Fruit fly (Drosophila melanogaster): ENCODE data around the gene CG14204.

Gene CG14204

dm6 chrX:19579648-19580301 is 3.6 kb upstream of the CG14204 start, which contains the start of gene Tao (continued):
- TF ChIP-seq hb (GFP tag; IDR thresholded peaks at IDR 0.05; ENCODE audit: partially characterized antibody) (peak; percentile 86), CG14710 (tag; optimal IDR thresholded peaks at IDR 0.05) (peak; percentile 58), unc-4 (GFP tag; IDR thresholded peaks at IDR 0.05; ENCODE audit: partially characterized antibody) (peak; percentile 81), CG4617 (GFP tag; optimal IDR thresholded peaks at IDR 0.05; ENCODE audit: borderline replicate concordance) (peak; percentile 40), CG15514 (GFP tag; optimal IDR thresholded peaks at IDR 0.05) (peak; percentile 37), pzg (GFP tag; optimal IDR thresholded peaks at IDR 0.05) (peak; percentile 41), gfzf (GFP tag; optimal IDR thresholded peaks at IDR 0.05) (peak; percentile 78), Dll (GFP tag; IDR thresholded peaks at IDR 0.05; ENCODE audit: partially characterized antibody) (peak; percentile 91), mld (GFP tag; IDR thresholded peaks at IDR 0.05; ENCODE audit: partially characterized antibody) (peak; percentile 54; the same call in 1 of the 3 replicates), Max (GFP tag; optimal IDR thresholded peaks at IDR 0.05) (peak; percentile 21), unpg (GFP tag; optimal IDR thresholded peaks at IDR 0.05) (no peak), CG12219 (GFP tag; optimal IDR thresholded peaks at IDR 0.05) (no peak), Poxn (GFP tag; IDR thresholded peaks at IDR 0.05) (no peak), fru (optimal IDR thresholded peaks at IDR 0.05) (no peak), CG3838 (GFP tag; optimal IDR thresholded peaks at IDR 0.05) (no peak), tup (GFP tag; optimal IDR thresholded peaks at IDR 0.05) (no peak), slou (GFP tag; optimal IDR thresholded peaks at IDR 0.05) (no peak), NC2β (GFP tag; optimal IDR thresholded peaks at IDR 0.05) (no peak), so (GFP tag; IDR thresholded peaks at IDR 0.05) (no peak), MBD-R2 (GFP tag; IDR thresholded peaks at IDR 0.05) (peak; percentile 17; the same call in 1 of the 2 replicates), ato (GFP tag; IDR thresholded peaks at IDR 0.05; ENCODE audit: partially characterized antibody) (peak; percentile 42), btn (GFP tag; optimal IDR thresholded peaks at IDR 0.05) (no peak), CG18476 (GFP tag; optimal IDR thresholded peaks at IDR 0.05) (peak; percentile 16), MTF-1 (GFP tag; optimal IDR thresholded peaks at IDR 0.05; ENCODE audit: borderline replicate concordance) (no peak), zen2 (GFP tag; IDR thresholded peaks at IDR 0.05; ENCODE audit: partially characterized antibody) (peak; percentile 74; the same call in 2 of the 3 replicates), CG10543 (GFP tag; optimal IDR thresholded peaks at IDR 0.05) (no peak), sna (GFP tag; IDR thresholded peaks at IDR 0.05; ENCODE audit: partially characterized antibody) (peak; percentile 88), CG1647 (GFP tag; optimal IDR thresholded peaks at IDR 0.05) (no peak), CG6175 (GFP tag; IDR thresholded peaks at IDR 0.05) (no peak), knrl (GFP tag; IDR thresholded peaks at IDR 0.05; ENCODE audit: partially characterized antibody) (peak; percentile 90), Abd-B (GFP tag; optimal IDR thresholded peaks at IDR 0.05) (peak; percentile 13), CG34224 (GFP tag; IDR thresholded peaks at IDR 0.05; ENCODE audit: partially characterized antibody) (peak; percentile 82), CG10274 (GFP tag; optimal IDR thresholded peaks at IDR 0.05) (no peak), amos (GFP tag; IDR thresholded peaks at IDR 0.05; ENCODE audit: partially characterized antibody) (peak; percentile 79), mam (GFP tag; optimal IDR thresholded peaks at IDR 0.05) (no peak), CG4404 (GFP tag; IDR thresholded peaks at IDR 0.05) (no peak), CG11560 (tag; IDR thresholded peaks at IDR 0.05) (no peak), gem (tag; optimal IDR thresholded peaks at IDR 0.05) (no peak), CG2129 (GFP tag; IDR thresholded peaks at IDR 0.05; ENCODE audit: partially characterized antibody) (peak; percentile 68), pum (GFP tag; optimal IDR thresholded peaks at IDR 0.05) (no peak), CG12391 (tag; optimal IDR thresholded peaks at IDR 0.05) (peak; percentile 41), Xrp1 (GFP tag; IDR thresholded peaks at IDR 0.05) (no peak), Eip74EF (GFP tag; optimal IDR thresholded peaks at IDR 0.05) (no peak), Antp (GFP tag; optimal IDR thresholded peaks at IDR 0.05) (no peak), sr (GFP tag; IDR thresholded peaks at IDR 0.05) (no peak), Adf1 (GFP tag; IDR thresholded peaks at IDR 0.05) (no peak), bbx (GFP tag; IDR thresholded peaks at IDR 0.05; ENCODE audit: partially characterized antibody) (peak; percentile 69), Gug (GFP tag; IDR thresholded peaks at IDR 0.05) (no peak)
